Fruit fly (Drosophila melanogaster) whole organism, prepupa: Measurements from ENCODE around the gene smp-30.
A peak's percentile ranks its signal among the peaks of the same experiment; 100 is the strongest.

Experiments
- CG10631 ChIP-seq: fragments of 200-800 bp; sonication (Bioruptor generic); optimal IDR thresholded peaks from 2 replicates; lab custom pipeline; 2016; ENCODE audit warnings: missing biosample characterization, missing genetic modification characterization
- CG10669 ChIP-seq: fragments of 200-800 bp; sonication (Bioruptor generic); optimal IDR thresholded peaks from 3 replicates; lab custom pipeline; 2018; ENCODE audit warnings: missing biosample characterization, mild to moderate bottlenecking, missing genetic modification characterization, moderate library complexity
- CG11762 ChIP-seq: fragments of 200-800 bp; sonication (Bioruptor generic); optimal IDR thresholded peaks from 3 replicates; lab custom pipeline; 2016; ENCODE audit warnings: missing biosample characterization, missing genetic modification characterization; ENCODE audit not compliant: insufficient read depth
- CG11902 ChIP-seq: fragments of 200-800 bp; sonication (Bioruptor generic); optimal IDR thresholded peaks from 3 replicates; lab custom pipeline; 2016; ENCODE audit warnings: missing biosample characterization, missing genetic modification characterization
- CG16779 ChIP-seq: fragments of 200-800 bp; sonication (Bioruptor generic); optimal IDR thresholded peaks from 3 replicates; lab custom pipeline; 2017; ENCODE audit warnings: missing biosample characterization, mild to moderate bottlenecking, missing genetic modification characterization
- CG3032 ChIP-seq: fragments of 200-800 bp; optimal IDR thresholded peaks from 2 replicates; lab custom pipeline; 2019; ENCODE audit warnings: missing biosample characterization, mild to moderate bottlenecking, missing genetic modification characterization, moderate library complexity
- CG34406 ChIP-seq: fragments of 200-800 bp; sonication (Bioruptor generic); optimal IDR thresholded peaks from 3 replicates; lab custom pipeline; 2016; ENCODE audit warnings: missing biosample characterization, missing genetic modification characterization
- CG3919 ChIP-seq: fragments of 200-800 bp; sonication (Bioruptor generic); optimal IDR thresholded peaks from 3 replicates; lab custom pipeline; 2016; ENCODE audit warnings: missing biosample characterization, missing genetic modification characterization
- CG4318 ChIP-seq: fragments of 200-800 bp; sonication (Bioruptor generic); optimal IDR thresholded peaks from 3 replicates; lab custom pipeline; 2017; ENCODE audit warnings: missing biosample characterization, mild to moderate bottlenecking, missing genetic modification characterization
- CG6163 ChIP-seq: fragments of 200-800 bp; sonication (Bioruptor generic); IDR thresholded peaks from 3 replicates; pipeline ENCODE4 v1.3.6; 2022; ENCODE audit warnings: missing biosample characterization, missing genetic modification characterization
- CG6792 ChIP-seq: fragments of 200-800 bp; sonication (Bioruptor generic); optimal IDR thresholded peaks from 3 replicates; lab custom pipeline; 2016; ENCODE audit warnings: missing biosample characterization, missing genetic modification characterization
- CG6808 ChIP-seq: fragments of 200-800 bp; sonication (Bioruptor generic); optimal IDR thresholded peaks from 3 replicates; lab custom pipeline; 2017; ENCODE audit warnings: missing biosample characterization, missing genetic modification characterization, mild to moderate bottlenecking, moderate library complexity, missing genetic modification reagents
- CG6854 ChIP-seq: fragments of 200-800 bp; sonication (Bioruptor generic); optimal IDR thresholded peaks from 2 replicates; lab custom pipeline; 2017; ENCODE audit warnings: missing biosample characterization, mild to moderate bottlenecking, missing genetic modification characterization
- CG7368 ChIP-seq: fragments of 200-800 bp; sonication (Bioruptor generic); optimal IDR thresholded peaks from 3 replicates; lab custom pipeline; 2016; ENCODE audit warnings: missing biosample characterization, missing genetic modification characterization
- CG8632 ChIP-seq: fragments of 200-800 bp; sonication (Bioruptor generic); optimal IDR thresholded peaks from 3 replicates; lab custom pipeline; 2016; ENCODE audit warnings: missing biosample characterization, missing genetic modification characterization
- CG9139 ChIP-seq: fragments of 200-800 bp; sonication (Bioruptor generic); optimal IDR thresholded peaks from 3 replicates; lab custom pipeline; 2017; ENCODE audit warnings: missing biosample characterization, mild to moderate bottlenecking, missing genetic modification characterization
- Eip75B ChIP-seq: fragments of 200-800 bp; sonication (Bioruptor generic); optimal IDR thresholded peaks from 3 replicates; lab custom pipeline; 2016; ENCODE audit warnings: missing biosample characterization, missing genetic modification characterization
- Eip78C ChIP-seq: fragments of 200-800 bp; sonication (Bioruptor generic); peaks from one replicate; lab custom pipeline; 2016; ENCODE audit warnings: missing biosample characterization, missing genetic modification characterization
- Eip93F ChIP-seq: fragments of 200-800 bp; sonication (Bioruptor generic); optimal IDR thresholded peaks from 2 replicates; lab custom pipeline; 2016; ENCODE audit warnings: missing biosample characterization, mild to moderate bottlenecking, missing genetic modification characterization
- Ets21C ChIP-seq: fragments of 200-800 bp; sonication (Bioruptor generic); optimal IDR thresholded peaks from 3 replicates; lab custom pipeline; 2016; ENCODE audit warnings: missing biosample characterization, missing genetic modification characterization
- Gug ChIP-seq: fragments of 200-800 bp; sonication (Bioruptor generic); IDR thresholded peaks from 2 replicates; pipeline ENCODE4 v1.3.6; 2022; ENCODE audit warnings: missing biosample characterization, missing genetic modification characterization
- Hr39 ChIP-seq: fragments of 200-800 bp; sonication (Bioruptor generic); optimal IDR thresholded peaks from 2 replicates; lab custom pipeline; 2016; ENCODE audit warnings: missing biosample characterization, missing genetic modification characterization
- Hr4 ChIP-seq: fragments of 200-800 bp; sonication (Bioruptor generic); optimal IDR thresholded peaks from 3 replicates; lab custom pipeline; 2016; ENCODE audit warnings: missing biosample characterization, missing genetic modification characterization
- Lpt ChIP-seq: fragments of 200-800 bp; sonication (Bioruptor generic); optimal IDR thresholded peaks from 3 replicates; lab custom pipeline; 2016; ENCODE audit warnings: missing biosample characterization, missing genetic modification characterization
- OdsH ChIP-seq: fragments of 200-800 bp; sonication (Bioruptor generic); optimal IDR thresholded peaks from 3 replicates; lab custom pipeline; 2016; ENCODE audit warnings: missing biosample characterization, missing genetic modification characterization
- Smox ChIP-seq: fragments of 200-800 bp; sonication (Bioruptor generic); optimal IDR thresholded peaks from 3 replicates; lab custom pipeline; 2016; ENCODE audit warnings: missing biosample characterization, missing genetic modification characterization
- Sox102F ChIP-seq: fragments of 200-800 bp; sonication (Bioruptor generic); optimal IDR thresholded peaks from 2 replicates; lab custom pipeline; 2016; ENCODE audit warnings: missing biosample characterization, mild to moderate bottlenecking, missing genetic modification characterization
- Sox14 ChIP-seq: fragments of 200-800 bp; sonication (Bioruptor generic); optimal IDR thresholded peaks from 3 replicates; lab custom pipeline; 2016; ENCODE audit warnings: missing biosample characterization, missing genetic modification characterization
- Sox15 ChIP-seq: fragments of 200-800 bp; sonication (Bioruptor generic); optimal IDR thresholded peaks from 3 replicates; lab custom pipeline; 2016; ENCODE audit warnings: missing biosample characterization, missing genetic modification characterization
- achi ChIP-seq: fragments of 200-800 bp; sonication (Bioruptor generic); optimal IDR thresholded peaks from 3 replicates; lab custom pipeline; 2016; ENCODE audit warnings: missing biosample characterization, missing genetic modification characterization
- cyc ChIP-seq: fragments of 200-800 bp; sonication (Bioruptor generic); optimal IDR thresholded peaks from 3 replicates; lab custom pipeline; 2016; ENCODE audit warnings: missing biosample characterization, missing genetic modification characterization
- dac ChIP-seq: fragments of 200-800 bp; sonication (Bioruptor generic); optimal IDR thresholded peaks from 2 replicates; lab custom pipeline; 2017; ENCODE audit warnings: missing biosample characterization, mild to moderate bottlenecking, missing genetic modification characterization
- dsx ChIP-seq: fragments of 200-800 bp; optimal IDR thresholded peaks from 3 replicates; lab custom pipeline; 2019; ENCODE audit warnings: missing biosample characterization, mild to moderate bottlenecking, missing genetic modification characterization, moderate library complexity; ENCODE audit not compliant: poor library complexity, severe bottlenecking
- eg ChIP-seq: fragments of 200-800 bp; sonication (Bioruptor generic); IDR thresholded peaks from 3 replicates; pipeline ENCODE4 v1.3.6; 2022; ENCODE audit warnings: missing biosample characterization, missing genetic modification characterization
- esn ChIP-seq: fragments of 200-800 bp; sonication (Bioruptor generic); optimal IDR thresholded peaks from 2 replicates; lab custom pipeline; 2016; ENCODE audit warnings: missing biosample characterization, mild to moderate bottlenecking, missing genetic modification characterization, moderate library complexity
- fd59A ChIP-seq: fragments of 200-800 bp; sonication (Bioruptor generic); optimal IDR thresholded peaks from 2 replicates; lab custom pipeline; 2017; ENCODE audit warnings: missing biosample characterization, mild to moderate bottlenecking, missing genetic modification characterization, missing genetic modification reagents
- fkh ChIP-seq: fragments of 200-800 bp; sonication (Bioruptor generic); optimal IDR thresholded peaks from 3 replicates; lab custom pipeline; 2017; ENCODE audit warnings: missing biosample characterization, mild to moderate bottlenecking, missing genetic modification characterization, moderate library complexity
- lz ChIP-seq: fragments of 200-800 bp; sonication (Bioruptor generic); optimal IDR thresholded peaks from 3 replicates; lab custom pipeline; 2016; ENCODE audit warnings: missing biosample characterization, missing genetic modification characterization
- net ChIP-seq: fragments of 200-800 bp; sonication (Bioruptor generic); optimal IDR thresholded peaks from 3 replicates; lab custom pipeline; 2016; ENCODE audit warnings: missing biosample characterization, missing genetic modification characterization
- pdm3 ChIP-seq: fragments of 200-800 bp; sonication (Bioruptor generic); optimal IDR thresholded peaks from 3 replicates; lab custom pipeline; 2016; ENCODE audit warnings: missing biosample characterization, missing genetic modification characterization
- ss ChIP-seq, 2 experiments: fragments of 200-800 bp; sonication (Bioruptor generic); optimal IDR thresholded peaks; 2 replicates in 1 of 2; 3 replicates in 1 of 2; lab custom pipeline; 2017 to 2018; ENCODE audit warnings: mild to moderate bottlenecking in 2 of 2, missing biosample characterization in 2 of 2, missing genetic modification characterization in 2 of 2, moderate library complexity in 1 of 2
- svp ChIP-seq: fragments of 200-800 bp; sonication (Bioruptor generic); peaks from one replicate; lab custom pipeline; 2016; ENCODE audit warnings: missing biosample characterization, missing genetic modification characterization
- vri ChIP-seq: fragments of 200-800 bp; sonication (Bioruptor generic); optimal IDR thresholded peaks from 3 replicates; lab custom pipeline; 2016; ENCODE audit warnings: missing biosample characterization, mild to moderate bottlenecking, missing genetic modification characterization

smp-30 gene

dm6 chr3R:14708948-14709385, 42.1 kb downstream of the smp-30 start:
- TF ChIP-seq lz (no peak), CG16779 (peak; percentile 16), CG4318 (GFP tag; lab: Kevin White, UChicago) (no peak), vri (GFP tag; lab: Kevin White, UChicago) (peak; percentile 48), svp (peak; percentile 91), achi (GFP tag; lab: Kevin White, UChicago) (no peak), Eip78C (GFP tag; lab: Kevin White, UChicago) (peak; percentile 80), ss (GFP tag; optimal IDR thresholded peaks at IDR 0.05; lab: Kevin White, UChicago) (peak in 1 of 2 experiments; percentile 12), fkh (GFP tag; lab: Kevin White, UChicago) (peak; percentile 87), CG6854 (GFP tag; lab: Kevin White, UChicago) (peak; percentile 25), Eip93F (GFP tag; lab: Kevin White, UChicago) (peak; percentile 42), OdsH (no peak), dac (GFP tag; lab: Kevin White, UChicago) (no peak), CG3919 (GFP tag; lab: Kevin White, UChicago) (peak; percentile 3)

DNA sequence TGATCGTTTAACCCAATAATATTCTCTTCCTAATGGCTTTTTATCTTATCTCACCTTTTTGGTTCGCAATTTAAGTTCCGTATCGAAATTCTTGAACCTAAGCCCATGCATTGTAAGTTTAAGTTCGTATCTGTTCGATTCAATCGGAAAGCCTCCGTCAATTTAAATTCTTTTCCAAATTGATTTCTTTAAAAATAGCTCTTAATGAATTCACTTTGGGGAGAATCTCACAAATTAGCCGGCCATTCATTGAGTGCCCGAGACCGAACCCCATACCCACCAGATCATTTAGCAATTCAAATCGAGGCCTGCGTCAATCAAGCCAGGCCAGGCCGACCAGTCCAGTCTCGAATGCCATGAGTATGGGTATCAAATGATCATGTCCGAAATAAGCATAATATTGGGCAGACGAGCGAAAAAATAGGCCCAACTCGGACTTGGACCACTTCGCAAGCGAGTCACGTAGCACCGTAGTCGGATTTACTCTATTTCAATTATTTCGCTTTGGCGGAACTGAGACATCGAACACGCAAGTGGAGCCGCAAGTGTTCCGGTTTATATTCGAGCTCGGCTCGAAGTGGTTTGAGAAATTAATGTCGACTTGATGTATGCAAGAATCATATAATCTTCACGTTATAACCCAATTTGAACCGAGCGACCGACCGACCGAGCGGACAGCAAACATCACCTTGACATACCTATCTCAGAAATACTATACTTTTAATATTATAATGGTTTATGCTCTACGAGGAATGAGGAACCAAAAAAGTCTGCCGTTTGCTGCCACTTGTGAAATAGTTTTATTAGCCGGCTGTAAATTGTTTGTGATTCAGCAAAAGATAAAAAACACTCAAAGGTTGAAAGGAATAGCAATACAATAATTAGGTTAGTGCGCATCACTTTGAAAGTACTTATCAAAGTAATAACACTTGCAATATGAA, 43.1 kb downstream of the smp-30 start:
- no peak for TF ChIP-seq ss (GFP tag; optimal IDR thresholded peaks at IDR 0.05; lab: Kevin White, UChicago)
- no peak for TF ChIP-seq CG6792
- no peak for TF ChIP-seq Ets21C (GFP tag; lab: Kevin White, UChicago)
- TF ChIP-seq cyc (GFP tag; lab: Kevin White, UChicago): no peak
- no peak for TF ChIP-seq eg (GFP tag; lab: Robert Waterston, UW)
- TF ChIP-seq CG11902 (GFP tag; lab: Kevin White, UChicago): no peak
- no peak for TF ChIP-seq Hr39 (GFP tag; lab: Kevin White, UChicago)
- TF ChIP-seq Eip75B (GFP tag; lab: Kevin White, UChicago): no peak
- TF ChIP-seq CG8632 (GFP tag; lab: Kevin White, UChicago): no peak
- no peak for TF ChIP-seq svp
- TF ChIP-seq CG10631 (GFP tag; lab: Kevin White, UChicago): no peak
- TF ChIP-seq CG10669 (GFP tag; lab: Kevin White, UChicago): no peak
- no peak for TF ChIP-seq CG6163 (GFP tag; lab: Robert Waterston, UW)
- no peak for TF ChIP-seq Sox15 (GFP tag; lab: Kevin White, UChicago)
- TF ChIP-seq Lpt (GFP tag; lab: Kevin White, UChicago): no peak
- no peak for TF ChIP-seq net (GFP tag; lab: Kevin White, UChicago)
- TF ChIP-seq CG9139 (GFP tag; lab: Kevin White, UChicago): no peak

DNA sequence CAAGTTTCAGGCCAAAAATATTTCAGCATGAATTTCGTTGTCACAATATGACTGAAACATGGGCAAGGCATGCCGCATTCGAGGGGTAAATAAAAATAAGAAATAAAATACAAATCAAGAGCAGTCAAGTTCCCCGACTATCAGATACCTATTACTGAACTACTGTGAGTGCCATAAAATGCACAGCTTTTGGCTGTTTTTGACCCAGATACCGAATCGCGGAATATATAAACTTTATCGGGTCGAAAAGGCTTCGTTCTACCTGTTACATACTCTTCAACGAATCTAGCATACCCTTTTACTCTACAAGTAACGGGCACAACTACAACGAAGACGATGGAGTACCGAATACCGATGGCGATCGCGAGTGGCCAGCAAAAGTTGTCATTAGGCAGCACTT, 44.2 kb downstream of the smp-30 start:
- TF ChIP-seq fd59A (GFP tag; lab: Kevin White, UChicago): no peak
- TF ChIP-seq CG3032: peak; percentile 10
- TF ChIP-seq OdsH: peak; percentile 71
- TF ChIP-seq CG11762: peak; percentile 19
- TF ChIP-seq Eip78C (GFP tag; lab: Kevin White, UChicago): peak; percentile 93
- peak; percentile 70 for TF ChIP-seq CG7368
- peak; percentile 70 for TF ChIP-seq Hr39 (GFP tag; lab: Kevin White, UChicago)
- peak; percentile 84 for TF ChIP-seq CG6163 (GFP tag; lab: Robert Waterston, UW)
- TF ChIP-seq net (GFP tag; lab: Kevin White, UChicago): peak; percentile 59
- peak; percentile 13 for TF ChIP-seq dsx (GFP tag; lab: Kevin White, UChicago)
- TF ChIP-seq CG10669 (GFP tag; lab: Kevin White, UChicago): peak; percentile 23
- TF ChIP-seq Sox14 (GFP tag; lab: Kevin White, UChicago): peak; percentile 36
- peak; percentile 51 for TF ChIP-seq dac (GFP tag; lab: Kevin White, UChicago)
- TF ChIP-seq CG6808 (GFP tag; lab: Kevin White, UChicago): peak; percentile 34
- TF ChIP-seq CG16779: peak; percentile 4
- peak; percentile 14 for TF ChIP-seq vri (GFP tag; lab: Kevin White, UChicago)
- peak; percentile 63 for TF ChIP-seq CG8632 (GFP tag; lab: Kevin White, UChicago)
- TF ChIP-seq CG3919 (GFP tag; lab: Kevin White, UChicago): peak; percentile 74
- TF ChIP-seq cyc (GFP tag; lab: Kevin White, UChicago): peak; percentile 69
- peak; percentile 75 for TF ChIP-seq esn
- TF ChIP-seq eg (GFP tag; lab: Robert Waterston, UW): peak; percentile 78; the same call in 2 of the 3 replicates
- peak; percentile 66 for TF ChIP-seq lz
- TF ChIP-seq CG11902 (GFP tag; lab: Kevin White, UChicago): peak; percentile 81
- peak; percentile 58 for TF ChIP-seq Smox (GFP tag; lab: Kevin White, UChicago)
- peak; percentile 49 for TF ChIP-seq Sox102F (GFP tag; lab: Kevin White, UChicago)
- TF ChIP-seq Gug (GFP tag; lab: Robert Waterston, UW): peak; percentile 53; the same call in 1 of the 2 replicates
- TF ChIP-seq pdm3 (GFP tag; lab: Kevin White, UChicago): peak; percentile 77
- peak; percentile 58 for TF ChIP-seq Hr4 (GFP tag; lab: Kevin White, UChicago)
- peak; percentile 72 for TF ChIP-seq CG34406
- TF ChIP-seq Lpt (GFP tag; lab: Kevin White, UChicago): peak; percentile 12
